Fruit fly (Drosophila melanogaster): ENCODE measurements around the gene CG31050.

dm6 chr3R:28628696-28629095, 21.6 kb downstream of the CG31050 start:
- TF ChIP-seq CG8478 (optimal IDR thresholded peaks at IDR 0.05) (no peak), psq (optimal IDR thresholded peaks at IDR 0.05) (no peak)
